Fruit fly (Drosophila melanogaster) whole organism, embryonic: ENCODE data around the gene CAHbeta.

ENCODE experiments used
- Antp ChIP-seq: fragments of 200-800 bp; sonication (Bioruptor generic); optimal IDR thresholded peaks from 3 replicates; lab custom pipeline; 2016; ENCODE audit warnings: missing biosample characterization, missing genetic modification characterization
- Bdp1 ChIP-seq: fragments of 200-800 bp; sonication (Bioruptor generic); optimal IDR thresholded peaks from 3 replicates; lab custom pipeline; 2016; ENCODE audit warnings: missing biosample characterization, missing genetic modification characterization
- CG10431 ChIP-seq: fragments of 200-800 bp; sonication (Bioruptor generic); optimal IDR thresholded peaks from 3 replicates; lab custom pipeline; 2018; ENCODE audit warnings: missing biosample characterization, mild to moderate bottlenecking, missing genetic modification characterization
- CG11247 ChIP-seq: fragments of 200-800 bp; sonication (Bioruptor generic); IDR thresholded peaks from 2 replicates; pipeline ENCODE4 v1.3.6; 2022; ENCODE audit warnings: missing biosample characterization, missing genetic modification characterization
- CG12391 ChIP-seq: fragments of 200-800 bp; sonication (Bioruptor generic); optimal IDR thresholded peaks from 3 replicates; lab custom pipeline; 2018; ENCODE audit warnings: missing biosample characterization, mild to moderate bottlenecking, missing genetic modification characterization, moderate library complexity
- CG13424 ChIP-seq: fragments of 200-800 bp; sonication (Bioruptor generic); optimal IDR thresholded peaks from 2 replicates; lab custom pipeline; 2019; ENCODE audit warnings: missing biosample characterization, mild to moderate bottlenecking, missing genetic modification characterization, moderate library complexity
- CG15514 ChIP-seq: fragments of 200-800 bp; sonication (Bioruptor generic); optimal IDR thresholded peaks from 3 replicates; lab custom pipeline; 2017; ENCODE audit warnings: missing biosample characterization, missing genetic modification characterization, mild to moderate bottlenecking, moderate library complexity, missing genetic modification reagents
- CG15601 ChIP-seq: fragments of 200-800 bp; sonication (Bioruptor generic); optimal IDR thresholded peaks from 3 replicates; lab custom pipeline; 2019; ENCODE audit warnings: missing biosample characterization, mild to moderate bottlenecking, missing genetic modification characterization, moderate library complexity
- CG18599 ChIP-seq: fragments of 200-800 bp; sonication (Bioruptor generic); optimal IDR thresholded peaks from 3 replicates; lab custom pipeline; 2017; ENCODE audit warnings: missing biosample characterization, missing genetic modification characterization, mild to moderate bottlenecking, moderate library complexity, missing genetic modification reagents
- CG2199 ChIP-seq: fragments of 200-800 bp; sonication (Bioruptor generic); IDR thresholded peaks from 3 replicates; pipeline ENCODE4 v1.3.6; 2022; ENCODE audit warnings: missing biosample characterization, missing genetic modification characterization
- CG34376 ChIP-seq: fragments of 200-800 bp; sonication (Bioruptor generic); optimal IDR thresholded peaks from 2 replicates; lab custom pipeline; 2018; ENCODE audit warnings: missing biosample characterization, mild to moderate bottlenecking, missing genetic modification characterization
- CG3847 ChIP-seq: fragments of 200-800 bp; sonication (Bioruptor generic); IDR thresholded peaks from 2 replicates; pipeline ENCODE4 v1.3.6; 2022; ENCODE audit warnings: missing biosample characterization, missing genetic modification characterization
- CG3995 ChIP-seq: fragments of 200-800 bp; sonication (Bioruptor generic); optimal IDR thresholded peaks from 3 replicates; lab custom pipeline; 2016; ENCODE audit warnings: missing biosample characterization, missing genetic modification characterization
- CG4282 ChIP-seq: fragments of 200-800 bp; sonication (Bioruptor generic); optimal IDR thresholded peaks from 2 replicates; lab custom pipeline; 2016; ENCODE audit warnings: missing biosample characterization, missing genetic modification characterization
- CG43689 ChIP-seq: fragments of 200-800 bp; sonication (Bioruptor generic); IDR thresholded peaks from 2 replicates; pipeline ENCODE4 v1.3.6; 2022; ENCODE audit warnings: missing biosample characterization, missing genetic modification characterization
- CG4820 ChIP-seq: fragments of 200-800 bp; sonication (Bioruptor generic); optimal IDR thresholded peaks from 3 replicates; lab custom pipeline; 2016; ENCODE audit warnings: missing biosample characterization, missing genetic modification characterization
- CG5245 ChIP-seq: fragments of 200-800 bp; sonication (Bioruptor generic); optimal IDR thresholded peaks from 3 replicates; lab custom pipeline; 2016; ENCODE audit warnings: missing biosample characterization, missing genetic modification characterization
- CG6791 ChIP-seq: fragments of 200-800 bp; sonication (Bioruptor generic); IDR thresholded peaks from 3 replicates; pipeline ENCODE4 v1.3.6; 2022; ENCODE audit warnings: missing biosample characterization, missing genetic modification characterization; ENCODE audit not compliant: partially characterized antibody
- CG7556 ChIP-seq: fragments of 200-800 bp; sonication (Bioruptor generic); optimal IDR thresholded peaks from 2 replicates; lab custom pipeline; 2017; ENCODE audit warnings: missing biosample characterization, mild to moderate bottlenecking, missing genetic modification characterization
- CG7963 ChIP-seq: fragments of 200-800 bp; sonication (Bioruptor generic); IDR thresholded peaks from 3 replicates; pipeline ENCODE4 v1.3.6; 2022; ENCODE audit warnings: missing biosample characterization, missing genetic modification characterization; ENCODE audit not compliant: partially characterized antibody
- CG8281 ChIP-seq: fragments of 200-800 bp; sonication (Bioruptor generic); optimal IDR thresholded peaks from 2 replicates; lab custom pipeline; 2018; ENCODE audit warnings: missing biosample characterization, mild to moderate bottlenecking, missing genetic modification characterization, moderate library complexity
- CoRest ChIP-seq: fragments of 200-800 bp; sonication (Bioruptor generic); optimal IDR thresholded peaks from 3 replicates; lab custom pipeline; 2018; ENCODE audit warnings: missing biosample characterization, mild to moderate bottlenecking, missing genetic modification characterization, moderate library complexity
- Dad ChIP-seq: fragments of 200-800 bp; sonication (Bioruptor generic); optimal IDR thresholded peaks from 3 replicates; lab custom pipeline; 2016; ENCODE audit warnings: missing biosample characterization, missing genetic modification characterization
- Dip2 ChIP-seq: fragments of 200-800 bp; sonication (Bioruptor generic); IDR thresholded peaks from 2 replicates; pipeline ENCODE4 v1.3.6; 2022; ENCODE audit warnings: missing biosample characterization, missing genetic modification characterization
- Doc3 ChIP-seq: fragments of 200-800 bp; sonication (Bioruptor generic); IDR thresholded peaks from 3 replicates; pipeline ENCODE4 v1.3.6; 2022; ENCODE audit warnings: missing biosample characterization, missing genetic modification characterization; ENCODE audit not compliant: partially characterized antibody
- E2f2 ChIP-seq: fragments of 200-800 bp; sonication (Bioruptor generic); IDR thresholded peaks from 2 replicates; pipeline ENCODE4 v1.3.6; 2022; ENCODE audit warnings: missing biosample characterization, missing genetic modification characterization
- Fer1 ChIP-seq: fragments of 200-800 bp; sonication (Bioruptor generic); optimal IDR thresholded peaks from 2 replicates; lab custom pipeline; 2017; ENCODE audit warnings: missing biosample characterization, mild to moderate bottlenecking, missing genetic modification characterization
- Lhr ChIP-seq: fragments of 200-800 bp; sonication (Bioruptor generic); optimal IDR thresholded peaks from 3 replicates; lab custom pipeline; 2017; ENCODE audit warnings: mild to moderate bottlenecking, missing biosample characterization, missing genetic modification reagents, missing genetic modification characterization
- Rfx ChIP-seq: fragments of 200-800 bp; sonication (Bioruptor generic); IDR thresholded peaks from 2 replicates; pipeline ENCODE4 v1.3.6; 2022; ENCODE audit warnings: missing biosample characterization, missing genetic modification characterization
- Stat92E ChIP-seq, 3 experiments: fragments of >200 bp in 2 of 3; fragments of 200-800 bp in 1 of 3; sonication (Bioruptor generic) in 1 of 3; optimal IDR thresholded peaks; 2 replicates each; lab custom pipeline; 2017 to 2019; ENCODE audit warnings: missing biosample characterization in 3 of 3, missing genetic modification characterization in 3 of 3, mild to moderate bottlenecking in 1 of 3, moderate library complexity in 1 of 3
- YL-1 ChIP-seq: fragments of 200-800 bp; sonication (Bioruptor generic); optimal IDR thresholded peaks from 3 replicates; lab custom pipeline; 2017; ENCODE audit warnings: missing biosample characterization, mild to moderate bottlenecking, missing genetic modification characterization
- ac ChIP-seq: fragments of 200-800 bp; sonication (Bioruptor generic); optimal IDR thresholded peaks from 3 replicates; lab custom pipeline; 2017; ENCODE audit warnings: missing biosample characterization, mild to moderate bottlenecking, missing genetic modification characterization
- cas ChIP-seq: fragments of 200-800 bp; sonication (Bioruptor generic); IDR thresholded peaks from 2 replicates; pipeline ENCODE4 v1.3.6; 2022; ENCODE audit warnings: missing biosample characterization, missing genetic modification characterization
- dan ChIP-seq: fragments of 200-800 bp; sonication (Bioruptor generic); IDR thresholded peaks from 2 replicates; pipeline ENCODE4 v1.3.6; 2022; ENCODE audit warnings: missing biosample characterization, missing genetic modification characterization
- dm ChIP-seq: fragments of 200-800 bp; sonication (Bioruptor generic); optimal IDR thresholded peaks from 3 replicates; lab custom pipeline; 2016; ENCODE audit warnings: missing biosample characterization, missing genetic modification characterization
- dpn ChIP-seq, 2 experiments: fragments of 200-800 bp; sonication (Bioruptor generic); optimal IDR thresholded peaks; 3 replicates each; lab custom pipeline; 2016; ENCODE audit warnings: missing biosample characterization in 2 of 2, missing genetic modification characterization in 2 of 2
- dysf ChIP-seq: fragments of 200-800 bp; sonication (Bioruptor generic); IDR thresholded peaks from 3 replicates; pipeline ENCODE4 v1.3.6; 2022; ENCODE audit warnings: missing biosample characterization, missing genetic modification characterization
- fd3F ChIP-seq: fragments of 200-800 bp; sonication (Bioruptor generic); optimal IDR thresholded peaks from 2 replicates; lab custom pipeline; 2018; ENCODE audit warnings: missing biosample characterization, mild to moderate bottlenecking, missing genetic modification characterization, moderate library complexity
- gfzf ChIP-seq: fragments of 200-800 bp; sonication (Bioruptor generic); optimal IDR thresholded peaks from 2 replicates; lab custom pipeline; 2016; ENCODE audit warnings: missing biosample characterization, mild to moderate bottlenecking, missing genetic modification characterization, moderate library complexity
- hkb ChIP-seq, 2 experiments: fragments of 200-800 bp in 1 of 2; fragments of >200 bp in 1 of 2; sonication (Bioruptor generic) in 1 of 2; IDR thresholded peaks in 1 of 2; optimal IDR thresholded peaks in 1 of 2; 2 replicates each; pipeline versions ENCODE4 v1.3.6 to Lab custom; 2017 to 2022; ENCODE audit warnings: missing biosample characterization in 1 of 2, missing genetic modification characterization in 1 of 2
- oc ChIP-seq: fragments of 200-800 bp; sonication (Bioruptor generic); optimal IDR thresholded peaks from 2 replicates; lab custom pipeline; 2018; ENCODE audit warnings: missing biosample characterization, mild to moderate bottlenecking, missing genetic modification characterization, moderate library complexity
- org-1 ChIP-seq: fragments of 200-800 bp; sonication (Bioruptor generic); optimal IDR thresholded peaks from 2 replicates; lab custom pipeline; 2017; ENCODE audit warnings: missing biosample characterization, missing genetic modification characterization
- pho ChIP-seq: fragments of 200-800 bp; sonication (Bioruptor generic); optimal IDR thresholded peaks from 2 replicates; lab custom pipeline; 2016; ENCODE audit warnings: missing biosample characterization, missing genetic modification characterization
- pros ChIP-seq: fragments of 200-800 bp; sonication (Bioruptor generic); optimal IDR thresholded peaks from 3 replicates; lab custom pipeline; 2019; ENCODE audit warnings: missing biosample characterization, mild to moderate bottlenecking, missing genetic modification characterization, moderate library complexity
- row ChIP-seq: fragments of 200-800 bp; sonication (Bioruptor generic); IDR thresholded peaks from 3 replicates; pipeline ENCODE4 v1.3.6; 2022; ENCODE audit warnings: missing biosample characterization, missing genetic modification characterization
- salm ChIP-seq: fragments of 200-800 bp; sonication (Bioruptor generic); optimal IDR thresholded peaks from 2 replicates; lab custom pipeline; 2018; ENCODE audit warnings: missing biosample characterization, mild to moderate bottlenecking, missing genetic modification characterization
- seq ChIP-seq: fragments of 200-800 bp; sonication (Bioruptor generic); IDR thresholded peaks from 2 replicates; pipeline ENCODE4 v1.3.6; 2022; ENCODE audit warnings: missing biosample characterization, missing genetic modification characterization
- tll ChIP-seq, 2 experiments: fragments of 200-800 bp in 1 of 2; fragments of >200 bp in 1 of 2; sonication (Bioruptor generic) in 1 of 2; optimal IDR thresholded peaks; 2 replicates each; lab custom pipeline; 2017 to 2019; ENCODE audit warnings: missing biosample characterization in 2 of 2, missing genetic modification characterization in 2 of 2, mild to moderate bottlenecking in 1 of 2, moderate library complexity in 1 of 2
- trem ChIP-seq: fragments of 200-800 bp; optimal IDR thresholded peaks from 3 replicates; lab custom pipeline; 2019; ENCODE audit warnings: missing biosample characterization, mild to moderate bottlenecking, missing genetic modification characterization, moderate library complexity
- unpg ChIP-seq: fragments of 200-800 bp; sonication (Bioruptor generic); optimal IDR thresholded peaks from 3 replicates; lab custom pipeline; 2018; ENCODE audit warnings: missing biosample characterization, mild to moderate bottlenecking, missing genetic modification characterization, moderate library complexity
- yki ChIP-seq: fragments of >200 bp; optimal IDR thresholded peaks from 3 replicates; lab custom pipeline; 2018

Gene CAHbeta

dm6 chr3R:9006129-9006528 is 25.5 kb downstream of the CAHbeta start, which contains the start of the genes Prosbeta3 and Iru (continued):
- TF ChIP-seq CoRest (tag; lab: Kevin White, UChicago) (peak; percentile 38), ac (no peak), CG18599 (GFP tag; lab: Kevin White, UChicago) (no peak), Antp (GFP tag; lab: Kevin White, UChicago) (no peak), CG6791 (GFP tag; lab: Robert Waterston, UW) (no peak), Doc3 (no peak), CG3995 (GFP tag; lab: Kevin White, UChicago) (no peak), Bdp1 (GFP tag; lab: Kevin White, UChicago) (no peak), trem (tag; lab: Kevin White, UChicago) (peak; percentile 78), CG7963 (GFP tag; lab: Robert Waterston, UW) (no peak), CG12391 (tag; lab: Kevin White, UChicago) (peak; percentile 12), Fer1 (no peak), fd3F (GFP tag; lab: Kevin White, UChicago) (no peak), CG15514 (GFP tag; lab: Kevin White, UChicago) (peak; percentile 39), dm (no peak), org-1 (GFP tag; lab: Kevin White, UChicago) (no peak), Rfx (GFP tag; lab: Robert Waterston, UW) (no peak), gfzf (peak; percentile 87), CG4820 (GFP tag; lab: Kevin White, UChicago) (no peak), row (GFP tag; lab: Robert Waterston, UW) (no peak), CG8281 (tag; lab: Kevin White, UChicago) (no peak), CG3847 (peak; percentile 48; the same call in 1 of the 2 replicates), CG15601 (peak; percentile 17), seq (GFP tag; lab: Robert Waterston, UW) (no peak), yki (lab: Kevin White, UChicago) (no peak), cas (no peak), CG2199 (GFP tag; lab: Robert Waterston, UW) (no peak), Dad (no peak), Lhr (GFP tag; lab: Kevin White, UChicago) (peak; percentile 86), dysf (no peak), CG11247 (GFP tag; lab: Robert Waterston, UW) (no peak), pros (no peak), oc (tag; lab: Kevin White, UChicago) (no peak), CG43689 (GFP tag; lab: Robert Waterston, UW) (no peak), salm (tag; lab: Kevin White, UChicago) (no peak), dan (GFP tag; lab: Robert Waterston, UW) (no peak), dpn (GFP tag; optimal IDR thresholded peaks at IDR 0.05; lab: Kevin White, UChicago) (peak in 1 of 2 experiments; percentile 1), CG7556 (GFP tag; lab: Kevin White, UChicago) (no peak), unpg (GFP tag; lab: Kevin White, UChicago) (no peak), CG4282 (no peak), tll (GFP tag; optimal IDR thresholded peaks at IDR 0.05; lab: Kevin White, UChicago) (peak in 1 of 2 experiments; percentile 85), CG10431 (GFP tag; lab: Kevin White, UChicago) (no peak), Stat92E (GFP tag; optimal IDR thresholded peaks at IDR 0.05; lab: Kevin White, UChicago) (peak in 1 of 3 experiments; percentile 13), CG13424 (tag; lab: Kevin White, UChicago) (no peak), E2f2 (GFP tag; lab: Robert Waterston, UW) (peak; percentile 66), Dip2 (GFP tag; lab: Robert Waterston, UW) (no peak), hkb (optimal IDR thresholded peaks at IDR 0.05; lab: Kevin White, UChicago) (peak; percentile 79), hkb (GFP tag; IDR thresholded peaks at IDR 0.05; lab: Robert Waterston, UW) (no peak), CG34376 (no peak), CG5245 (GFP tag; lab: Kevin White, UChicago) (no peak), pho (GFP tag; lab: Kevin White, UChicago) (no peak), YL-1 (peak; percentile 72)
